Fruit fly (Drosophila melanogaster): ENCODE results near the gene hfp.

hfp gene

DNA sequence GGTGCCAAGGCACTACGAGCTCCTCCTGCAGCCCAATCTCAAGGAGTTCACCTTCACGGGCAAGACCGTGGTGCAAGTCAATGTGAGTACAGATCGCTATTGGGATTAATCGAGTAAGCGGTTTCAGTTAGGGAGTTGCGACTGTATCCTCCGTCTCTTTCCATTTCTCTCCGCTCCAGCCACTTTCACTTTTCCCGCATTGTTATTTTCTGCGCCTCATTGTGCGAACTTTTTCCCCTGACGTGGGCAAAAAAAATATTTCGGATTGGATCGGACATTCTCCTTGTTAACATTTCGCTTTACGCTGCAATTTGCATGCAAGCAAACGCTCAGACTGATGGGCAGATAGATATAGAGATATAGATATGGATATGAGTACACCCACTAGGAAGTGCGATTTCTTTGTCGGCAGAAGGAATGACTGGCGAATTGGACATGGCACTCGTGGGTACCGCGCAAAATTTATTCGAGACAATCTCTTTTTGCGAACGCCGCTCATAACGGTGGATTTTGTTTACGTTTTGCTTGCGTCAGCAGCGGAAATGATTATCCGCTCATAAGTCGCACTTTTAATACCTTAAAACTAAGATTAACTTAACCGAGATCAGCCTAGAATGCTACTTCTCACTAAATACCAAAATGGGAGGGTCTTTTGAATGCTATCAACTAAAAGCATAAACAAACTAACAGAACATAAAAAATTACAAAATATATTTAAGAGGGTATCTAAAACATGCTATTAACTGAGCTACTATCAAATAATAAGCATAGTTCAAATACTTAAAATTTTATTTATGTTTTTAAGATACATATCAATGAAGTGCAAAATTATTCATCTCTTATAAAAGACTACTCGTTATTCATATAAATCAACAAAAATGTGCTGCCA is 16.6 kb upstream of the hfp start:
- peak; percentile 72 for TF ChIP-seq noc (tag; optimal IDR thresholded peaks at IDR 0.05)

DNA sequence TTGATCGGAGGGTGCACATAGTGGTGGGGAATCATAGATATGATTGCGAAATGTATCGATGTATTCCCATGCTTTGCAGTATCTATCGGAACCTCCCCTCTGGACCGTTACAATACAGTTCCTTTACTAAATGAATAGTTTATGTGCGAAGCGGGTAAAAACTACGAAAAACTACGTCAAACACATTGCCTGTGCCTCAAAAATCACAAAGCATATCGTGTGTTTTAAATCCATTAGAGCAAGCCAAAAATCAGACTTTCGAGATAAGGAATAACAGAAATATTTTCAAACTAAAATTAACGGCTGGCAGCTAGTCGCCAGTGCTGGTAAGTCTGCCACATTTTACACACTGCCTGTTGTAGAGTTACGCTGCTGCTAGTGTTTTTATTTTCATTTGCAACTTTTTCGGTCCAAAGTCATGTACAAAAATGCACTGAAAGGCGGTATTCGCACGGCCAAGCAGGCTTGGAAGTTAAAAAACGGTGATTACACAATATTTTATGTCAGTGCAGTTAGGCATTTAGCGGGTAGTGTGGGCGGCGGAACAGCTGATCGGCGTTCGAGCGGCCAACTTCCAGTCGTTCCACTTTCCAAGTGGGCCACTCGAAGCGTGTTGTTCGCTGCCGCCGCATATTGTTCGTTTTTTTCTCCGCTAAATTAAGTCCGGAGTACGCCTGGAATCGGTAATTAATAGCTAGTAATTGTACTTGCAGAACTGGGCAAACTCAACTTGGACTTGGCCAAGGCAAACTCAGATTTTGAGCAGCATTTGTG is 15.1 kb upstream of the hfp start:
- TF ChIP-seq noc (tag; optimal IDR thresholded peaks at IDR 0.05) = no peak

DNA sequence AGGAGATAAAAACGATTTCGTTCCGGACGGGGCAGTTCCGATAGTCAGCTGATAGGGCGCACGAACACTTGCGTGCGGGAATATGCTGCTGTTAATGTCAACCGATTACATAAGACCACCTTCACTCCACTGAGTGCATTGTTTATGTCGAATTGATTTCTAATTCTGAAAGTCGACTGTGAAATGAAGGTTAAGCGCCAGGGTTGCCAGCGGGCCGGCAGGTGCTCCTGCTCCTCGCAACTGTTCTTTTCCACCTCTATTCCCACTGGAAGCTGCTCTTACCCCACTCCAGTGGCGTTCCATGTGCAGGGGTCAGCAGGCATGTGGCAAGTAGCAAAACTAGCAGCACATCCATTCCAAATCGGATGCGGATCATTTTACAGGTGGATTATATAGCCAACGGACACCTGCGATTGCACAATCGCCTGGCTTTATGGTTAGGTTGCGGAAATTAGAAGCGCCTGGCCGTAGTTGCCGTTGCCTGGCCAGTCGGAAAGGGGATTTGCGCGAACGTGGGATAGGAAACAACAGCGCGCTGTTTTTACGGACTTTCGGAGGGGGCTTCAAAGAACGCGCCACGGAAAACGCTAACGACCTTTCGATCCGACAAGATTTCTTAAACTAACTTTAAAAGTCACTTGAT is 14.4 kb upstream of the hfp start, which contains the start of gene cue:
Gene cue (minus strand): TSS at position 641 of the 643 bp plus-strand sequence.
- no peak for TF ChIP-seq noc (tag; optimal IDR thresholded peaks at IDR 0.05)

DNA sequence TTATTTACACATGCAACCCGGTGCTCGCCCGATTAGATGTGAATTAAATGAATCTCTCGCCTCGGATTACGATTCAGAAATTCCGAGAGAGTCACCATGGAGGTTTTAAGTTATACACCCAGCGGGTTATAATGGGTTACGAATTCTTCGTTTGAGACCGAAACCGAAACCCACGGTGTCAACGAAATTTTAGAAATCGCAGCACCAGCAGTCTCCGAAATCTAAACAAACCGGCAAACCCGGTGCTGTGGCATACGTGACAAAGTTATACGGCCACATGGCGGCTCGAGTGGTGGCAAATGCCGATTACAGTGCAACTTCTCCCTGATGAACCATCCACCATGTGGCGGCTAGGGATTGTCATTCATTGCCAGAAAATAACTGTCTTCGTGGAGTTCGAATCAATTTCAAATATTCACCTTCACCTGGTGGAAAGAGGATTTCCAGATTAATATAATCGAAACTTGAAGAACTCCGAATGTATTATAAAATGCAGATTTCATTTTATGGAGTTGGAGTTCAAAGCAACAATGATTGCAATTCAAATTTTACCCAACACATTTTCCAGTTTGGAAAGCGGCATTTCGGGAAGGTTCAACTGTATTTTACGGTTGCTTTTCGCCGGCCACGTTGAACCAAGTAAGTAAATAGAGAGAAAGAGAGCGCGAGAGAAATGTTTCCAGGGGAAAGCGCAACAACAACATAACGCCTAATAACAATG is 13.6 kb upstream of the hfp start:
- peak; percentile 81 for TF ChIP-seq noc (tag; optimal IDR thresholded peaks at IDR 0.05)

DNA sequence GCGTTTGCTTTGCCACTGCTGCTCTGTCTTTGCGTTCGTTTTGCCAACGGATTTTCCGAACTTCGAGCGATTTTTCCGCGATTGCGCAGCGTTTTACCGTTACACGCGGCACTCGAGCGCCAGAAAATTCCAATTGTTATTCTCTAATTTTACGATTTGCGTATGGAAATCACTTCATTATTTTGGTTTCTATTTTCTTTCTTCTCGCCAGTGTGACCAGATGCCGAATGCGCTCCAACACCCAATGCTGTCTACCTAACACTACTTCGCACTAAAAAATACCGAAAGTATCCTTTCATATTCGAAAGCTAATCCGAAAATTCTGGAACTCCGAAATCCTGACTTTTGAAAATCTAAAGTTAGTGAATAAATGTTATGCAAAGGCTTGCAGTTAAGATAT is 6.0 kb downstream of the hfp start, which contains the start of gene CG12084:
Gene CG12084 (minus strand): TSS at position 236 of the 400 bp plus-strand sequence.
- TF ChIP-seq noc (tag; optimal IDR thresholded peaks at IDR 0.05) = no peak

DNA sequence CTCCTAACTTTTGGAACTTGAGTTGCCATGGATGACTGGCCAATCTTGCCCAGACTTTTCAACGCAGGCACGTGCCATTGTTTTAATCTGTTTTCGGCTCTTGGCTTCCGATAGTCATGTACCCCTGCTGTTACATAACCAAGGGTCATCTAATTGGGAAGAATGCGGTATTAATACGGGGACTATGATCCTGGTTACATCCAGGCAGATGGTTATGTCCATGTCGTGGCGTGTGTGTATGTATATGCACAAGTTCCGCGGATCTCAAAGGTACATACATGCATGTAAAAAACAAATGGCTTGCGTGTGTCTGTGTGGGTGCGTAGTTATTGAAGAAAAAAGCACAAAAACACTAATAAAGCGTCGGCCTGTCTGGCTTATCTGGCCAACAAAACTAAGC is 6.6 kb downstream of the hfp start:
- TF ChIP-seq noc (tag; optimal IDR thresholded peaks at IDR 0.05) = no peak

DNA sequence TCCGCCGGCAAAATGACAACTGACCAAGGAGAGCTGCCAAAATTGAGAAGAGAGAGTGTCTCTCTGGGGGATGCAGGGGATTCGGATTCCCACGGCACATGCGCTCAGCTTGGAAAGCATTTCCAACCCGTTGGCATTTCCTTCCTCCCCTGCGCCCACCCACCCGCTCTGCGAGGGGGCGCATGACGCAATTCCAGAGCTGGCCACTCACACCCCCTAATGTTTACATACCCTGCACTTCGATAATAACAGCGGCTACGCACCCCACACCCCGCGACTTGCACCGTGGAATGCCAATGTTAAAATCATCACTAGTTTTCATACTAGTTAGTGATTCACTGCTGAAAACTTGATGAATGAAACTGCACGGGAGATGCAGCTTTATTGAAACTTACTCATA is 12.9 kb downstream of the hfp start, which contains the start of gene stet:
Gene stet (minus strand): TSS at position 25 of the 400 bp plus-strand sequence.
- TF ChIP-seq noc (tag; optimal IDR thresholded peaks at IDR 0.05) = no peak

DNA sequence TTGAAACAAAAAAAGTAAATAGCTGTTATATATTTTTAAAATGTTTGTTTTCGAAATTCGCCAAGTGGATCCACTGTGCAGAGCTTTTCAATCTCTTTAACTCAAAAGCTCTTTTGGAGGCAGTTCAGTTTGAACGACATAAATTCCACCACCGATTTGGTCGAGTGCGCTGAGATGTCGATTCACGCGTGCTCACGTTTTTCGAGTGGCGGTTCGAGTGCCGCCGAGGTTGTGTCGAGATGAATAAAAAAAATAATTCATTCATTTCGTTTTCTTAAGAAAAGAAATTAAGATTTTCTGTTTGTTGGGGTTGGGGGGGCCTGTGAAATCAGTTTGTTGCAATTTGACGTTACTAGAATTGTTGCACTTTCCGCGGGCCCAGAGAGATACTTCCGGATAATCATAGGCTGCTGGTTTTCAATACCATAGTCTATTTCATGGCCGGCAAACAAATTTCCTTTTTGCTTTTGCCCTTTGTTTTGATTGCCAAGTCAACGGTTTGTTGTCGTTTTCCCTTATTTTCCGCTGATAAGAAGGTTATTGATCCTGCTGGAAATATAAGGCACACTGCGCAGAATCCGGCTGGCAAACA is 13.7 kb downstream of the hfp start:
- TF ChIP-seq noc (tag; optimal IDR thresholded peaks at IDR 0.05) = no peak

DNA sequence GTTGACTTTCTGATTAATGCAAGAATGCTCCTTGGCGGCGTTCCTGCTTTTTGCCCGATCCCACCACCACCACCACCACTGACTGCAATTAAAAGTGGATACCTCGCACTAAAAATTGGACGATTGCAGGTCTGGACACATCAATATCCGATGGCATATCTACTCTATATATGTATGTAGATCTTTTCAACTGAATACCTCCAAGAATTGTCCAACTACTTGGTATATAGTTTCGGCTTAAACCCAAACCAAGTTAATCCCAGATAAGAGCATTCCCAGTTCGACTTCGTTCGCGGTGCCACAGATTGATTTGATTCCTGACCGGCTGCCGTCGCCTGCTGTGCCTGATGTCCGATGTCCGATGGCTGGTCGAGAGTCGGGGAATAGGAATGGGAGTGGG is 17.6 kb downstream of the hfp start:
- no peak for TF ChIP-seq noc (tag; optimal IDR thresholded peaks at IDR 0.05)

DNA sequence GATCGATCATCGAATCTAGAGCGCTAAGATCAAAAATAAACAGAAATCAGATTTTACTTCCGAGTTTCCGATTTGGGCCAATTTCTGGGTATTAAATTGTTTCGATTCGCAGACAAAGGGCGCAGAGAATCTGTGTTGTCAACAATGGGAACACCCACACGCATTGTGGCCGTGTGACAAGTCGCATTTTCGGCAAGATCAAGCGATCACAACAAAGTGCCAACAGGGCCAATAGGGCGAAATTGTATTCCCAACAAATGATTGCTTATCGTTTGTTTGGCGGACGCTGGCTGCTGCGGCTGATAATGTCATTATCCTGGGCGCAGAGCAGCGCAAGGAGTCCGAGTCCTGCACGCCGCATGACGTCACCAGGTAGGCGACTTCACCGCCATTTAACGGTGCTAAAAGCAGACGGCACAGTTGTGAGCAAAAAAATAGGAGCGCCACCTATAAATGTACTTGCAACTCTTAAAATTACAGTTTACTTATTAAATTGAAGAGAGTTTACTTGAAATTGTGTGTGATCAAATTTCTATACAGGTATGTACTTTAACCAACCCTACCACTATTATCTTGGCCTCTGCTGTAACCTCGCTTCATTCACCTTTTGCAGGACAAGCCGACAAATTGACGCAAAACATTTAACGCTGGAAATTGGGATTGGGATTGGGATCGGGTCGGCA is 23.3 kb downstream of the hfp start:
- no peak for TF ChIP-seq noc (tag; optimal IDR thresholded peaks at IDR 0.05)

DNA sequence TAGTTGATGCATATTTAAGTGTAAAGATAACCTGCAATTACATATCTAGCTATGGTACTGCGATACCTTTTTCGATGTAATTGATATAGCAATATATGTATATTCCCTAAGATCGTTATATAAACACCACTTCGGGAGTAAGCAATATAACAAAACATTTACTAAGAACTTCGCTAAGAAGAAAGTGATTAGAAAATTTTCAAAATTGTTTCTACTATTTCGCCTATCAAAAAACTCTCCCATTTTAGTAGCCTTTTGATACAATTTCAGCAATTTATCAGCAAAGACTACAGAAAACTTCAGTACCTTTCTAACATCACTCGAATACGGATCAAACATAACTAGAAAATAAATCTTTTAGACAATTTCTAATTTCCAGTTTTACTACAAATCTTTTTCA is 25.1 kb downstream of the hfp start, which contains the start of gene robl62A:
Gene robl62A (plus strand): TSS at position 301 of the 400 bp plus-strand sequence.
- TF ChIP-seq noc (tag; optimal IDR thresholded peaks at IDR 0.05) = no peak

DNA sequence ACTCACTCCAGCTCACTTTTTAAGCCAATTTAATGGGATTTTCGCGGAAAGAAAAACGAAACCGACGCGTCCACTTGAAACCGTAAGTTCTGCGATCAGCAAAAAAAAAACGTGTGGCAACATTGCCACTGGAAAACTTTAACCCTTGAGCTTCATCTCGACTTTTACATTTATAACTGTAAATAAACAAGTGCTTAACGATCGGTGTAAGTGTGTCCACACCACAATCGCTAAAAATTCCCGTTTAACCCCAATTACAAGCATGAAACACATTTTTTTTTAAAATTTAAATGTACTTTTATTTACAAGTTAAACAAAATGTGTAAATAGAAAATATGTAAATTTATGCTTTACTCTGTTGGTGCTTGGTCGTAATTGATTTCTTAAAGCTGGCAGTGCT is 27.2 kb downstream of the hfp start, which contains the start of gene Ptp61F:
Gene Ptp61F (minus strand): TSS at position 101 of the 400 bp plus-strand sequence.
- TF ChIP-seq noc (tag; optimal IDR thresholded peaks at IDR 0.05) = no peak

DNA sequence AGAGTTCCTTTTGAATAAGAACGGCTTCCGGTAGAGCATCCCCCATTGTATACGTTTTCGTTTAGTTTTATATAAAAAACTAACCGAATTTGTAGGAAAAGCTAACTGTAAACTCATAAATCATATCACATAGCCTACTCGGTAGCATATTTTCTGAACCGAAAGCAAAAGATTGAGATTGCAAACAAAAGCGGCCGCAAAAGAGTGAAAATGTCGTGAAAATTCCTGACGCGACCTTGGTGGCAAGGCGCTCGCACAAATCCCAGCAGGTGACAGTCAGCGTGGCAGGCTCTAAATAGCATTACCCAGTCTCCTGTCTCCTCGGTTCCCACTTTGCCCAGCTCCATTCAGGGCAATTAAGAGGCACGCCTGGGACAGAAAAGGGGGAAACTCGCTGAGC is 30.4 kb downstream of the hfp start, which contains the start of gene Naa30B:
Gene Naa30B (minus strand): TSS at position 101 of the 400 bp plus-strand sequence.
- TF ChIP-seq noc (tag; optimal IDR thresholded peaks at IDR 0.05) = no peak

DNA sequence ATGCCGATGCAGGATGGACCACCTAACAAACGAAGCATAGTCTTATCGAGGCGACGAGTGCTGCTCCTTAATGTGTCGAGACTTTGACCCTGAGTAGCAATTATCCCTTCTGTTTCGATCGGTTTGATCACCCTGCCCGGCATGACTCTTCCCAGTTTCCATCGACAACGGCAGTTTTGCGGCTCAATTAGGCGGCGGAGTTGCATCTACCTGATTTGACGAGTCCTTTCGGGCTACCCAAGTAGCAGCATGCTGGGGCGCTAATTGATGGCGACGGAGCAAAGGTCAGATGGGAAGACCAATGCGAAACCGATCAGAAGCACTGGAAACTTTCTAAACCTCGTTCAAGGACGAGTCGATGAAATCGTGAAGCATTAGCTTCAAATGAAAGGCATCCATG is 31.4 kb downstream of the hfp start:
- no peak for TF ChIP-seq noc (tag; optimal IDR thresholded peaks at IDR 0.05)
